Worm (Caenorhabditis elegans): ENCODE data around the gene C25F9.5.

DNA sequence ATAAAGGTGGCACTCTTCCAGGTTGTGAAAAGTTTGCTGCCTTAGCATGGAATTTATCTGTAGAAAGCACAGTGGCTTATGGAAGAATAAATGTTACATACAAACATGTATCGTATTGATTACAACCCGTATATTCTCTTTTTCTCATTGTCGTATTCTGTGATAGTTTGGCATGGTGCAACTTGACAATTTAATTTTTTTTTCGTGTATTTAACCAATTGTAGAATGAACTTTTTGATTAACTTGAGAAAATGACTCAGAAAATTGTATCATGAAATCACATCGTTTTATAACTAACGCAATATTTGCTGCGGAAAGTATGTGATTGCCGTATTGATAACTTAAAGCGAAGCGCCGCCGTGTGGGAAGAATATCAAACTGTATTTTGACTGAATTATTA lies 46.5 kb upstream of the C25F9.5 start, which contains the start of gene Y43F8B.24:
- no peak for TF ChIP-seq nhr-237 (tag; optimal IDR thresholded peaks at IDR 0.05)
- no peak for TF ChIP-seq nhr-12 (tag; optimal IDR thresholded peaks at IDR 0.05)
- no peak for TF ChIP-seq unc-39 (tag; optimal IDR thresholded peaks at IDR 0.05)
- TF ChIP-seq snpc-4 (tag; optimal IDR thresholded peaks at IDR 0.05), result no peak

Measured in whole organism, mixed stage, embryonic.